Worm (Caenorhabditis elegans) whole organism, mixed stage, embryonic: ENCODE data around the gene ZK1307.9.

Source experiments
- blmp-1 ChIP-seq: fragments of 150-350 bp; optimal IDR thresholded peaks from 2 replicates; lab custom pipeline; 2014; ENCODE audit warnings: missing biosample characterization, missing genetic modification characterization
- ces-1 ChIP-seq: fragments of 150-350 bp; optimal IDR thresholded peaks from 2 replicates; lab custom pipeline; 2014; ENCODE audit warnings: missing biosample characterization, missing genetic modification reagents, missing genetic modification characterization
- elt-3 ChIP-seq: fragments of 150-350 bp; optimal IDR thresholded peaks from 2 replicates; lab custom pipeline; 2014; ENCODE audit warnings: missing biosample characterization, missing genetic modification characterization
- lin-13 ChIP-seq: fragments of 150-350 bp; optimal IDR thresholded peaks from 2 replicates; lab custom pipeline; 2014; ENCODE audit warnings: missing biosample characterization, missing genetic modification characterization
- mep-1 ChIP-seq: fragments of 150-350 bp; optimal IDR thresholded peaks from 2 replicates; lab custom pipeline; 2017; ENCODE audit warnings: missing biosample characterization, missing genetic modification reagents, missing genetic modification characterization, inconsistent platforms
- nhr-12 ChIP-seq: fragments of 150-350 bp; optimal IDR thresholded peaks from 2 replicates; lab custom pipeline; 2014; ENCODE audit warnings: missing biosample characterization, missing genetic modification characterization
- nhr-237 ChIP-seq: fragments of 150-350 bp; optimal IDR thresholded peaks from 2 replicates; lab custom pipeline; 2014; ENCODE audit warnings: missing biosample characterization, missing genetic modification characterization
- nhr-28 ChIP-seq: fragments of 150-350 bp; optimal IDR thresholded peaks from 2 replicates; lab custom pipeline; 2014; ENCODE audit warnings: missing biosample characterization, missing genetic modification characterization
- nhr-76 ChIP-seq: sonication (generic microtip); optimal IDR thresholded peaks from 2 replicates; lab custom pipeline; 2017; ENCODE audit warnings: missing biosample characterization, missing genetic modification characterization
- snpc-4 ChIP-seq: fragments of 150-350 bp; optimal IDR thresholded peaks from 2 replicates; lab custom pipeline; 2014; ENCODE audit warnings: missing biosample characterization, missing genetic modification characterization
- unc-62 ChIP-seq: fragments of 150-350 bp; optimal IDR thresholded peaks from 2 replicates; lab custom pipeline; 2014; ENCODE audit warnings: missing biosample characterization, missing genetic modification reagents, missing genetic modification characterization
- ztf-11 ChIP-seq: fragments of 150-350 bp; optimal IDR thresholded peaks from 2 replicates; lab custom pipeline; 2014; ENCODE audit warnings: missing biosample characterization, missing genetic modification characterization

ce11 chrII:9624110-9624695, 25.1 kb upstream of the ZK1307.9 start, which contains the start of the genes dnj-20 and ZK1307.8:
- TF ChIP-seq nhr-12 (tag; lab: Kevin White, UChicago) = no peak
- TF ChIP-seq ces-1 (GFP tag; lab: Kevin White, UChicago) = peak; percentile 10
- TF ChIP-seq nhr-237 = no peak
- no peak for TF ChIP-seq snpc-4 (tag; lab: Kevin White, UChicago)
- TF ChIP-seq ztf-11 (tag; lab: Kevin White, UChicago) = no peak
- no peak for TF ChIP-seq unc-62 (GFP tag; lab: Kevin White, UChicago)
- TF ChIP-seq blmp-1 (tag; lab: Kevin White, UChicago) = no peak
- no peak for TF ChIP-seq nhr-76 (tag; lab: Kevin White, UChicago)
- TF ChIP-seq elt-3 (tag; lab: Kevin White, UChicago) = no peak
- no peak for TF ChIP-seq nhr-28 (tag; lab: Kevin White, UChicago)
- no peak for TF ChIP-seq lin-13 (tag; lab: Kevin White, UChicago)
- peak; percentile 8 for TF ChIP-seq mep-1 (tag; lab: Kevin White, UChicago)
